Fruit fly (Drosophila melanogaster): Measurements from ENCODE around the gene Rnf11.

DNA sequence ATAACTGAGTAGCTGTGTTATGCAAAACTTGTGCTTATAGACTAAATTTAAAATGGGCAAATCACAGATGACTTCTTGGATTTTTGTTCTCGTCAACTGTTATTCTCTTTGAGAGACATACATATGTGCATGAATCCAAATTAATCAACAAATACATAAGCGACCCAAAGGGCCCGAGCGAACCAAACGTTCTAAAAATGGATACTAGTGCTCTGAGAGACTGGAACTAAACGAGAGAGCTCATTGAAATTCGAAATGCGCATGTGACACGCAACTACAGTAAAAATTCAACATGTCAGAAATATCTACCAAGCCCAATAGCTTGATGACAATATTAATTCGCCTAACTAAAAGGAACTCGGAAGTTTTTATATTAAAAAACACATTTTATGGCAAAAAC, 38.4 kb upstream of the Rnf11 start, which contains the start of gene NfI:
- TF ChIP-seq CG10209 (GFP tag; optimal IDR thresholded peaks at IDR 0.05) (no peak), CG7963 (GFP tag; IDR thresholded peaks at IDR 0.05; ENCODE audit: partially characterized antibody) (no peak), org-1 (GFP tag; optimal IDR thresholded peaks at IDR 0.05) (no peak), kni (GFP tag; optimal IDR thresholded peaks at IDR 0.05) (no peak), tap (tag; optimal IDR thresholded peaks at IDR 0.05) (no peak)
